Fruit fly (Drosophila melanogaster) whole organism, embryonic: ENCODE measurements around the gene GCC88.
A peak's percentile ranks its signal among the peaks of the same experiment; 100 is the strongest.

Experiments
- ATbp ChIP-seq: fragments of 200-800 bp; sonication (Bioruptor generic); optimal IDR thresholded peaks from 2 replicates; lab custom pipeline; 2017; ENCODE audit warnings: missing biosample characterization, mild to moderate bottlenecking, missing genetic modification characterization, missing genetic modification reagents
- Bteb2 ChIP-seq: fragments of 200-800 bp; sonication (Bioruptor generic); optimal IDR thresholded peaks from 2 replicates; lab custom pipeline; 2016; ENCODE audit warnings: missing biosample characterization, missing genetic modification characterization
- CG10267 ChIP-seq: fragments of 200-800 bp; sonication (Bioruptor generic); optimal IDR thresholded peaks from 2 replicates; lab custom pipeline; 2018; ENCODE audit warnings: missing biosample characterization, mild to moderate bottlenecking, missing genetic modification characterization, moderate library complexity
- CG11696 ChIP-seq: fragments of 200-800 bp; sonication (Bioruptor generic); IDR thresholded peaks from 2 replicates; pipeline ENCODE4 v1.3.6; 2022; ENCODE audit warnings: missing biosample characterization, missing genetic modification characterization
- CG12391 ChIP-seq: fragments of 200-800 bp; sonication (Bioruptor generic); optimal IDR thresholded peaks from 3 replicates; lab custom pipeline; 2018; ENCODE audit warnings: missing biosample characterization, mild to moderate bottlenecking, missing genetic modification characterization, moderate library complexity
- CG17568 ChIP-seq: fragments of 200-800 bp; sonication (Bioruptor generic); optimal IDR thresholded peaks from 2 replicates; lab custom pipeline; 2018; ENCODE audit warnings: missing biosample characterization, mild to moderate bottlenecking, missing genetic modification characterization, moderate library complexity
- CG17612 ChIP-seq: fragments of 200-800 bp; sonication (Bioruptor generic); IDR thresholded peaks from 2 replicates; pipeline ENCODE4 v1.3.6; 2022; ENCODE audit warnings: missing biosample characterization, missing genetic modification characterization
- CG2199 ChIP-seq: fragments of 200-800 bp; sonication (Bioruptor generic); IDR thresholded peaks from 3 replicates; pipeline ENCODE4 v1.3.6; 2022; ENCODE audit warnings: missing biosample characterization, missing genetic modification characterization
- CG32532 ChIP-seq: fragments of 200-800 bp; sonication (Bioruptor generic); IDR thresholded peaks from 2 replicates; pipeline ENCODE4 v1.3.6; 2022; ENCODE audit warnings: missing biosample characterization, missing genetic modification characterization
- CG34422 ChIP-seq: fragments of 200-800 bp; sonication (Bioruptor generic); IDR thresholded peaks from 3 replicates; pipeline ENCODE4 v1.3.6; 2022; ENCODE audit warnings: missing biosample characterization, missing genetic modification characterization
- CG43689 ChIP-seq: fragments of 200-800 bp; sonication (Bioruptor generic); IDR thresholded peaks from 2 replicates; pipeline ENCODE4 v1.3.6; 2022; ENCODE audit warnings: missing biosample characterization, missing genetic modification characterization
- CG4854 ChIP-seq: fragments of 200-800 bp; sonication (Bioruptor generic); optimal IDR thresholded peaks from 2 replicates; lab custom pipeline; 2016; ENCODE audit warnings: missing biosample characterization, missing genetic modification characterization, inconsistent platforms
- CG5245 ChIP-seq: fragments of 200-800 bp; sonication (Bioruptor generic); optimal IDR thresholded peaks from 3 replicates; lab custom pipeline; 2016; ENCODE audit warnings: missing biosample characterization, missing genetic modification characterization
- CG6765 ChIP-seq: fragments of 200-800 bp; sonication (Bioruptor generic); optimal IDR thresholded peaks from 3 replicates; lab custom pipeline; 2017; ENCODE audit warnings: missing biosample characterization, mild to moderate bottlenecking, missing genetic modification characterization
- CG7271 ChIP-seq: fragments of 200-800 bp; sonication (Bioruptor generic); optimal IDR thresholded peaks from 2 replicates; lab custom pipeline; 2018; ENCODE audit warnings: missing biosample characterization, mild to moderate bottlenecking, missing genetic modification characterization, moderate library complexity
- CG8478 ChIP-seq: fragments of >200 bp; optimal IDR thresholded peaks from 2 replicates; lab custom pipeline; 2018
- CG8924 ChIP-seq: fragments of 200-800 bp; optimal IDR thresholded peaks from 3 replicates; lab custom pipeline; 2019; ENCODE audit warnings: missing biosample characterization, mild to moderate bottlenecking, missing genetic modification characterization, moderate library complexity
- Dll ChIP-seq: fragments of 200-800 bp; sonication (Bioruptor generic); IDR thresholded peaks from 4 replicates; pipeline ENCODE4 v1.3.6; 2022; ENCODE audit warnings: missing biosample characterization, missing genetic modification characterization; ENCODE audit not compliant: partially characterized antibody
- Gsc ChIP-seq: fragments of 200-800 bp; sonication (Bioruptor generic); IDR thresholded peaks from 2 replicates; pipeline ENCODE4 v1.3.6; 2022; ENCODE audit warnings: missing biosample characterization, missing genetic modification characterization
- HLH3B ChIP-seq: fragments of 200-800 bp; sonication (Bioruptor generic); IDR thresholded peaks from 2 replicates; pipeline ENCODE4 v1.3.6; 2022; ENCODE audit warnings: missing biosample characterization, missing genetic modification characterization
- Hey ChIP-seq: fragments of 200-800 bp; sonication (Bioruptor generic); optimal IDR thresholded peaks from 3 replicates; lab custom pipeline; 2018; ENCODE audit warnings: missing biosample characterization, mild to moderate bottlenecking, missing genetic modification characterization
- HmgZ ChIP-seq: fragments of 200-800 bp; sonication (Bioruptor generic); optimal IDR thresholded peaks from 2 replicates; lab custom pipeline; 2018; ENCODE audit warnings: missing biosample characterization, mild to moderate bottlenecking, missing genetic modification characterization
- Kr ChIP-seq: fragments of 200-800 bp; sonication (Bioruptor generic); optimal IDR thresholded peaks from 2 replicates; lab custom pipeline; 2017; ENCODE audit warnings: missing biosample characterization, mild to moderate bottlenecking, missing genetic modification characterization
- MTF-1 ChIP-seq: fragments of 200-800 bp; sonication (Bioruptor generic); optimal IDR thresholded peaks from 2 replicates; lab custom pipeline; 2018; ENCODE audit warnings: missing biosample characterization, mild to moderate bottlenecking, missing genetic modification characterization, borderline replicate concordance
- Mrtf ChIP-seq: fragments of 200-800 bp; sonication (Bioruptor generic); IDR thresholded peaks from 3 replicates; pipeline ENCODE4 v1.3.6; 2022; ENCODE audit warnings: missing biosample characterization, missing genetic modification characterization
- Ravus ChIP-seq: fragments of 200-800 bp; sonication (Bioruptor generic); IDR thresholded peaks from 2 replicates; pipeline ENCODE4 v1.3.6; 2022; ENCODE audit warnings: missing biosample characterization, missing genetic modification characterization
- Sox100B ChIP-seq: fragments of 200-800 bp; sonication (Bioruptor generic); optimal IDR thresholded peaks from 3 replicates; lab custom pipeline; 2018; ENCODE audit warnings: missing biosample characterization, mild to moderate bottlenecking, missing genetic modification characterization
- Spps ChIP-seq: fragments of 200-800 bp; sonication (Bioruptor generic); optimal IDR thresholded peaks from 2 replicates; lab custom pipeline; 2018; ENCODE audit warnings: missing biosample characterization, mild to moderate bottlenecking, missing genetic modification characterization
- Tbp ChIP-seq: fragments of >200 bp; optimal IDR thresholded peaks from 2 replicates; lab custom pipeline; 2018; ENCODE audit warnings: missing biosample characterization, missing genetic modification characterization
- abd-A ChIP-seq: fragments of 200-800 bp; sonication (Bioruptor generic); optimal IDR thresholded peaks from 3 replicates; lab custom pipeline; 2019; ENCODE audit warnings: missing biosample characterization, mild to moderate bottlenecking, missing genetic modification characterization, moderate library complexity
- amos ChIP-seq: fragments of 200-800 bp; sonication (Bioruptor generic); IDR thresholded peaks from 2 replicates; pipeline ENCODE4 v1.3.6; 2022; ENCODE audit warnings: missing biosample characterization, missing genetic modification characterization; ENCODE audit not compliant: partially characterized antibody
- ap ChIP-seq: fragments of 200-800 bp; sonication (Bioruptor generic); IDR thresholded peaks from 2 replicates; pipeline ENCODE4 v1.3.6; 2022; ENCODE audit warnings: missing biosample characterization, missing genetic modification characterization
- ara ChIP-seq: fragments of 200-800 bp; sonication (Bioruptor generic); IDR thresholded peaks from 2 replicates; pipeline ENCODE4 v1.3.6; 2022; ENCODE audit warnings: missing biosample characterization, missing genetic modification characterization
- chif ChIP-seq, 2 experiments: fragments of 200-800 bp; sonication (Bioruptor generic); optimal IDR thresholded peaks; 3 replicates each; lab custom pipeline; 2016; ENCODE audit warnings: missing biosample characterization in 2 of 2, missing genetic modification characterization in 2 of 2
- crol ChIP-seq: fragments of 200-800 bp; sonication (Bioruptor generic); IDR thresholded peaks from 2 replicates; pipeline ENCODE4 v1.3.6; 2022; ENCODE audit warnings: missing biosample characterization, missing genetic modification characterization
- disco-r ChIP-seq: fragments of 200-800 bp; sonication (Bioruptor generic); optimal IDR thresholded peaks from 2 replicates; lab custom pipeline; 2016; ENCODE audit warnings: missing biosample characterization, missing genetic modification characterization
- eve ChIP-seq, 2 experiments: fragments of >200 bp; optimal IDR thresholded peaks; 2 replicates each; lab custom pipeline; 2017; ENCODE audit warnings: missing biosample characterization in 2 of 2, missing genetic modification characterization in 2 of 2
- eyg ChIP-seq: fragments of 200-800 bp; sonication (Bioruptor generic); optimal IDR thresholded peaks from 3 replicates; lab custom pipeline; 2016; ENCODE audit warnings: missing biosample characterization, missing genetic modification characterization
- fu2 ChIP-seq: fragments of 200-800 bp; sonication (Bioruptor generic); optimal IDR thresholded peaks from 2 replicates; lab custom pipeline; 2016; ENCODE audit warnings: missing biosample characterization, missing genetic modification characterization
- gcm ChIP-seq: fragments of 200-800 bp; sonication (Bioruptor generic); optimal IDR thresholded peaks from 2 replicates; lab custom pipeline; 2019; ENCODE audit warnings: missing biosample characterization, mild to moderate bottlenecking, missing genetic modification characterization, moderate library complexity
- gcm2 ChIP-seq: fragments of 200-800 bp; sonication (Bioruptor generic); optimal IDR thresholded peaks from 2 replicates; lab custom pipeline; 2016; ENCODE audit warnings: missing biosample characterization, missing genetic modification characterization
- ham ChIP-seq: fragments of 200-800 bp; sonication (Bioruptor generic); IDR thresholded peaks from 2 replicates; pipeline ENCODE4 v1.3.6; 2022; ENCODE audit warnings: missing biosample characterization, missing genetic modification characterization
- jing ChIP-seq: fragments of 200-800 bp; sonication (Bioruptor generic); optimal IDR thresholded peaks from 2 replicates; lab custom pipeline; 2018; ENCODE audit warnings: missing biosample characterization, mild to moderate bottlenecking, missing genetic modification characterization
- lola ChIP-seq, 3 experiments: fragments of >200 bp in 2 of 3; fragments of 200-800 bp in 1 of 3; sonication (Bioruptor generic) in 1 of 3; optimal IDR thresholded peaks; 2 replicates each; lab custom pipeline; 2017 to 2019; ENCODE audit warnings: missing biosample characterization in 3 of 3, missing genetic modification characterization in 3 of 3, mild to moderate bottlenecking in 1 of 3, moderate library complexity in 1 of 3
- mam ChIP-seq: fragments of 200-800 bp; sonication (Bioruptor generic); optimal IDR thresholded peaks from 3 replicates; lab custom pipeline; 2016; ENCODE audit warnings: missing biosample characterization, missing genetic modification characterization
- pfk ChIP-seq: fragments of 200-800 bp; sonication (Bioruptor generic); optimal IDR thresholded peaks from 2 replicates; lab custom pipeline; 2018; ENCODE audit warnings: missing biosample characterization, mild to moderate bottlenecking, missing genetic modification characterization, moderate library complexity
- schlank ChIP-seq: fragments of 200-800 bp; sonication (Bioruptor generic); optimal IDR thresholded peaks from 2 replicates; lab custom pipeline; 2018; ENCODE audit warnings: missing biosample characterization, mild to moderate bottlenecking, missing genetic modification characterization
- stc ChIP-seq: fragments of 200-800 bp; sonication (Bioruptor generic); IDR thresholded peaks from 2 replicates; pipeline ENCODE4 v1.3.6; 2022; ENCODE audit warnings: missing biosample characterization, missing genetic modification characterization
- trh ChIP-seq: fragments of 200-800 bp; sonication (Bioruptor generic); optimal IDR thresholded peaks from 2 replicates; lab custom pipeline; 2016; ENCODE audit warnings: missing biosample characterization, missing genetic modification characterization
- twi ChIP-seq: fragments of 200-800 bp; optimal IDR thresholded peaks from 2 replicates; lab custom pipeline; 2019; ENCODE audit warnings: missing biosample characterization, mild to moderate bottlenecking, missing genetic modification characterization, moderate library complexity
- wor ChIP-seq: fragments of 200-800 bp; sonication (Bioruptor generic); IDR thresholded peaks from 2 replicates; pipeline ENCODE4 v1.3.6; 2022; ENCODE audit warnings: missing biosample characterization, missing genetic modification characterization
- zfh2 ChIP-seq: fragments of 200-800 bp; sonication (Bioruptor generic); optimal IDR thresholded peaks from 2 replicates; lab custom pipeline; 2016; ENCODE audit warnings: missing biosample characterization, missing genetic modification characterization

The GCC88 gene

DNA sequence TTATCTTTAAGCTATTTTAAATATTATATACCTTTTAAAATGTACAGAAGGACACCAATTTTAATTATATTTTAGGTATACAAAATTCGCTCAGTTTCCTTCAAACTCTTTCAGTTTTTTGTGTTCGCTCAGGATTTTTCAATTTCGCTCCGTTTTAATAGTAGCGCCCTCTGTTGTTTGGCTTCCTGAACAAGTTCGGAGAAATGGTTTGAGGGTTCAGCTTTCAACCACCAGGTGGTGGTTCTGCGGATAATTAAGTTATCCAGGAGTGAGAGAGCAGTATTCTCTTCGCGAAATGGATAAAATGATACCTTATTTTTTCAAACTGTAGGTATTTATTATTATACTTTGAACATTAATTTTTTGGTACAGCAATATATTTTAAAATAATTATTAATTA is 38.6 kb upstream of the GCC88 start (continued):
- TF ChIP-seq Dll (GFP tag; lab: Robert Waterston, UW) (no peak), ap (GFP tag; lab: Robert Waterston, UW) (no peak), CG11696 (GFP tag; lab: Robert Waterston, UW) (no peak), ara (GFP tag; lab: Robert Waterston, UW) (peak; percentile 77), CG6765 (GFP tag; lab: Kevin White, UChicago) (peak; percentile 77), CG43689 (GFP tag; lab: Robert Waterston, UW) (no peak), Tbp (no peak), CG8924 (peak; percentile 21), CG4854 (GFP tag; lab: Kevin White, UChicago) (no peak), CG10267 (tag; lab: Kevin White, UChicago) (peak; percentile 66), CG8478 (lab: Kevin White, UChicago) (no peak), Mrtf (GFP tag; lab: Robert Waterston, UW) (no peak; the same call in 2 of the 3 replicates), pfk (GFP tag; lab: Kevin White, UChicago) (peak; percentile 59), abd-A (tag; lab: Kevin White, UChicago) (no peak), wor (GFP tag; lab: Robert Waterston, UW) (no peak), twi (tag; lab: Kevin White, UChicago) (no peak), crol (GFP tag; lab: Robert Waterston, UW) (no peak), CG7271 (peak; percentile 88), fu2 (GFP tag; lab: Kevin White, UChicago) (no peak), gcm2 (GFP tag; lab: Kevin White, UChicago) (no peak), lola (GFP tag; optimal IDR thresholded peaks at IDR 0.05; lab: Kevin White, UChicago) (no peak), schlank (tag; lab: Kevin White, UChicago) (no peak), trh (GFP tag; lab: Kevin White, UChicago) (peak; percentile 13), CG2199 (GFP tag; lab: Robert Waterston, UW) (no peak), eve (GFP tag; optimal IDR thresholded peaks at IDR 0.05; lab: Kevin White, UChicago) (no peak), CG32532 (peak; percentile 77; the same call in 1 of the 2 replicates), gcm (GFP tag; lab: Kevin White, UChicago) (no peak), CG5245 (GFP tag; lab: Kevin White, UChicago) (peak; percentile 84), eyg (peak; percentile 67), mam (peak; percentile 10), amos (no peak), CG34422 (GFP tag; lab: Robert Waterston, UW) (peak; percentile 13; the same call in 1 of the 3 replicates), CG12391 (tag; lab: Kevin White, UChicago) (no peak), ham (no peak), chif (GFP tag; optimal IDR thresholded peaks at IDR 0.05; lab: Kevin White, UChicago) (peak in 1 of 2 experiments; percentile 75), stc (GFP tag; lab: Robert Waterston, UW) (no peak), MTF-1 (GFP tag; lab: Kevin White, UChicago) (peak; percentile 88), jing (GFP tag; lab: Kevin White, UChicago) (peak; percentile 39), CG17612 (no peak), Spps (tag; lab: Kevin White, UChicago) (peak; percentile 52), disco-r (GFP tag; lab: Kevin White, UChicago) (peak; percentile 70), HLH3B (GFP tag; lab: Robert Waterston, UW) (0 out of 2 replicates have a peak, but pooled peaks have one; percentile 32), Kr (GFP tag; lab: Kevin White, UChicago) (peak; percentile 74), Hey (no peak), Sox100B (GFP tag; lab: Kevin White, UChicago) (peak; percentile 72), Gsc (GFP tag; lab: Robert Waterston, UW) (no peak), Ravus (GFP tag; lab: Robert Waterston, UW) (no peak), ATbp (peak; percentile 68), zfh2 (GFP tag; lab: Kevin White, UChicago) (no peak), Bteb2 (GFP tag; lab: Kevin White, UChicago) (no peak), CG17568 (GFP tag; lab: Kevin White, UChicago) (peak; percentile 74), HmgZ (no peak)
